Worm (Caenorhabditis elegans) whole organism, L2 larva: ENCODE data around the gene Y4C6B.7.
A peak's percentile ranks its signal among the peaks of the same experiment; 100 is the strongest.

ENCODE experiments used
- C34F6.9 ChIP-seq: fragments of 150-350 bp; optimal IDR thresholded peaks from 2 replicates; lab custom pipeline; 2014; ENCODE audit warnings: missing biosample characterization, missing genetic modification characterization
- F13H6.1 ChIP-seq: sonication (generic microtip); optimal IDR thresholded peaks from 2 replicates; lab custom pipeline; 2016; ENCODE audit warnings: missing genetic modification characterization, missing compliant biosample characterization
- R02D3.7 ChIP-seq: fragments of 150-350 bp; optimal IDR thresholded peaks from 2 replicates; lab custom pipeline; 2014; ENCODE audit warnings: missing biosample characterization, missing genetic modification characterization
- Y55F3AM.14 ChIP-seq: fragments of 200-800 bp; sonication (Bioruptor generic); optimal IDR thresholded peaks from 2 replicates; lab custom pipeline; 2018; ENCODE audit warnings: mild to moderate bottlenecking, missing genetic modification characterization, missing compliant biosample characterization
- ZK546.5 ChIP-seq: sonication (generic microtip); optimal IDR thresholded peaks from 2 replicates; lab custom pipeline; 2017; ENCODE audit warnings: missing biosample characterization, missing genetic modification characterization
- alr-1 ChIP-seq: fragments of 150-350 bp; optimal IDR thresholded peaks from 2 replicates; lab custom pipeline; 2014; ENCODE audit warnings: missing biosample characterization, missing genetic modification characterization
- aly-2 ChIP-seq: fragments of 150-350 bp; optimal IDR thresholded peaks from 2 replicates; lab custom pipeline; 2014; ENCODE audit warnings: missing biosample characterization, missing genetic modification characterization
- ama-1 ChIP-seq: fragments of 150-350 bp; optimal IDR thresholded peaks from 2 replicates; lab custom pipeline; 2018; ENCODE audit warnings: inconsistent platforms
- blmp-1 ChIP-seq: sonication (generic microtip); optimal IDR thresholded peaks from 2 replicates; lab custom pipeline; 2017; ENCODE audit warnings: missing genetic modification characterization, mild to moderate bottlenecking, missing compliant biosample characterization, antibody characterized with exemption, moderate library complexity; ENCODE audit not compliant: insufficient read depth
- ceh-16 ChIP-seq: fragments of 150-350 bp; optimal IDR thresholded peaks from 2 replicates; lab custom pipeline; 2014; ENCODE audit warnings: missing biosample characterization, missing genetic modification characterization
- ceh-82 ChIP-seq: fragments of 150-350 bp; optimal IDR thresholded peaks from 2 replicates; lab custom pipeline; 2014; ENCODE audit warnings: missing biosample characterization, missing genetic modification characterization
- crh-2 ChIP-seq: sonication (generic microtip); optimal IDR thresholded peaks from 2 replicates; lab custom pipeline; 2017; ENCODE audit warnings: missing biosample characterization, missing genetic modification characterization
- dmd-4 ChIP-seq: sonication (generic microtip); optimal IDR thresholded peaks from 2 replicates; lab custom pipeline; 2017; ENCODE audit warnings: missing biosample characterization, missing genetic modification characterization
- egl-27 ChIP-seq: sonication (generic microtip); optimal IDR thresholded peaks from 3 replicates; lab custom pipeline; 2017; ENCODE audit warnings: missing biosample characterization, missing genetic modification reagents, missing genetic modification characterization
- elt-1 ChIP-seq: fragments of 150-350 bp; optimal IDR thresholded peaks from 2 replicates; lab custom pipeline; 2014; ENCODE audit warnings: missing biosample characterization, missing genetic modification characterization
- elt-3 ChIP-seq: sonication (generic microtip); optimal IDR thresholded peaks from 2 replicates; lab custom pipeline; 2017; ENCODE audit warnings: missing biosample characterization, missing genetic modification characterization
- fos-1 ChIP-seq: fragments of 150-350 bp; optimal IDR thresholded peaks from 2 replicates; lab custom pipeline; 2014; ENCODE audit warnings: missing biosample characterization, missing genetic modification characterization
- gmeb-1 ChIP-seq: fragments of 150-350 bp; optimal IDR thresholded peaks from 2 replicates; lab custom pipeline; 2014; ENCODE audit warnings: missing biosample characterization, missing genetic modification characterization
- lin-11 ChIP-seq: fragments of 150-350 bp; sonication (generic microtip); optimal IDR thresholded peaks from 2 replicates; lab custom pipeline; 2014; ENCODE audit warnings: missing biosample characterization, missing genetic modification characterization, inconsistent platforms, mixed read lengths
- lin-13 ChIP-seq: fragments of 150-350 bp; optimal IDR thresholded peaks from 2 replicates; lab custom pipeline; 2014; ENCODE audit warnings: missing biosample characterization, missing genetic modification reagents, missing genetic modification characterization
- lin-39 ChIP-seq: fragments of 150-350 bp; optimal IDR thresholded peaks from 2 replicates; lab custom pipeline; 2014; ENCODE audit warnings: missing biosample characterization, missing genetic modification reagents, missing genetic modification characterization
- lsy-2 ChIP-seq, 2 experiments: fragments of 150-350 bp in 1 of 2; sonication (generic microtip) in 1 of 2; optimal IDR thresholded peaks; 2 replicates each; lab custom pipeline; 2014 to 2017; ENCODE audit warnings: missing biosample characterization in 2 of 2, missing genetic modification characterization in 2 of 2
- mab-5 ChIP-seq: fragments of 150-350 bp; optimal IDR thresholded peaks from 2 replicates; lab custom pipeline; 2014; ENCODE audit warnings: missing biosample characterization, missing genetic modification characterization
- mbf-1 ChIP-seq: sonication (generic microtip); optimal IDR thresholded peaks from 2 replicates; lab custom pipeline; 2017; ENCODE audit warnings: missing biosample characterization, missing genetic modification characterization
- mdl-1 ChIP-seq, 2 experiments: fragments of 150-350 bp in 1 of 2; sonication (generic microtip) in 1 of 2; optimal IDR thresholded peaks; 2 replicates each; lab custom pipeline; 2017; ENCODE audit warnings: missing biosample characterization in 2 of 2, missing genetic modification characterization in 2 of 2
- nhr-10 ChIP-seq: sonication (generic microtip); optimal IDR thresholded peaks from 2 replicates; lab custom pipeline; 2017; ENCODE audit warnings: missing biosample characterization, missing genetic modification characterization
- nhr-11 ChIP-seq: fragments of 150-350 bp; optimal IDR thresholded peaks from 2 replicates; lab custom pipeline; 2014; ENCODE audit warnings: missing biosample characterization, missing genetic modification characterization
- nhr-12 ChIP-seq: fragments of 150-350 bp; optimal IDR thresholded peaks from 2 replicates; lab custom pipeline; 2014; ENCODE audit warnings: missing biosample characterization, missing genetic modification characterization
- nhr-129 ChIP-seq: fragments of 150-350 bp; optimal IDR thresholded peaks from 2 replicates; lab custom pipeline; 2014; ENCODE audit warnings: missing biosample characterization, missing genetic modification characterization
- nhr-21 ChIP-seq: fragments of 150-350 bp; optimal IDR thresholded peaks from 2 replicates; lab custom pipeline; 2014; ENCODE audit warnings: missing biosample characterization, missing genetic modification characterization
- nhr-23 ChIP-seq: fragments of 150-350 bp; optimal IDR thresholded peaks from 2 replicates; lab custom pipeline; 2014; ENCODE audit warnings: missing biosample characterization, missing genetic modification reagents, missing genetic modification characterization
- nhr-237 ChIP-seq: fragments of 150-350 bp; optimal IDR thresholded peaks from 2 replicates; lab custom pipeline; 2014; ENCODE audit warnings: missing biosample characterization, missing genetic modification characterization
- nhr-25 ChIP-seq: fragments of 150-350 bp; sonication (generic microtip); optimal IDR thresholded peaks from 3 replicates; lab custom pipeline; 2014; ENCODE audit warnings: missing biosample characterization, missing genetic modification characterization
- nhr-6 ChIP-seq: fragments of 150-350 bp; optimal IDR thresholded peaks from 2 replicates; lab custom pipeline; 2014; ENCODE audit warnings: missing biosample characterization, missing genetic modification characterization
- nhr-77 ChIP-seq: fragments of 150-350 bp; optimal IDR thresholded peaks from 2 replicates; lab custom pipeline; 2014; ENCODE audit warnings: missing biosample characterization, missing genetic modification characterization
- peb-1 ChIP-seq: fragments of 150-350 bp; optimal IDR thresholded peaks from 2 replicates; lab custom pipeline; 2014; ENCODE audit warnings: missing biosample characterization, missing genetic modification characterization
- sem-4 ChIP-seq: fragments of 150-350 bp; optimal IDR thresholded peaks from 2 replicates; lab custom pipeline; 2014; ENCODE audit warnings: missing biosample characterization, missing genetic modification reagents, missing genetic modification characterization
- skn-1 ChIP-seq: sonication (generic microtip); optimal IDR thresholded peaks from 2 replicates; lab custom pipeline; 2017; ENCODE audit warnings: missing biosample characterization, missing genetic modification characterization
- sma-3 ChIP-seq: sonication (generic microtip); optimal IDR thresholded peaks from 2 replicates; lab custom pipeline; 2016; ENCODE audit warnings: missing genetic modification reagents, missing genetic modification characterization, missing compliant biosample characterization
- sma-9 ChIP-seq, 2 experiments: fragments of 150-350 bp in 1 of 2; sonication (generic microtip) in 1 of 2; optimal IDR thresholded peaks; 2 replicates each; lab custom pipeline; 2014 to 2016; ENCODE audit warnings: missing genetic modification characterization in 2 of 2, mild to moderate bottlenecking in 1 of 2, missing biosample characterization in 1 of 2, missing compliant biosample characterization in 1 of 2, missing genetic modification reagents in 1 of 2, moderate library complexity in 1 of 2
- snpc-4 ChIP-seq: fragments of 150-350 bp; optimal IDR thresholded peaks from 2 replicates; lab custom pipeline; 2014; ENCODE audit warnings: missing biosample characterization, missing genetic modification characterization
- unc-39 ChIP-seq: fragments of 150-350 bp; optimal IDR thresholded peaks from 2 replicates; lab custom pipeline; 2014; ENCODE audit warnings: missing biosample characterization, missing genetic modification characterization
- unc-55 ChIP-seq: fragments of 150-350 bp; sonication (generic microtip); optimal IDR thresholded peaks from 3 replicates; lab custom pipeline; 2014; ENCODE audit warnings: missing biosample characterization, missing genetic modification reagents, missing genetic modification characterization
- unc-62 ChIP-seq: fragments of 150-350 bp; optimal IDR thresholded peaks from 2 replicates; lab custom pipeline; 2014; ENCODE audit warnings: missing biosample characterization, missing genetic modification reagents, missing genetic modification characterization
- zag-1 ChIP-seq: fragments of 150-350 bp; optimal IDR thresholded peaks from 2 replicates; lab custom pipeline; 2014; ENCODE audit warnings: missing biosample characterization, missing genetic modification characterization
- ztf-1 ChIP-seq: fragments of 200-800 bp; sonication (Bioruptor generic); conservative IDR thresholded peaks from 2 replicates; pipeline ENCODE4 v1.3.6; 2022; ENCODE audit warnings: missing genetic modification characterization, missing compliant biosample characterization
- ztf-11 ChIP-seq: sonication (generic microtip); optimal IDR thresholded peaks from 2 replicates; lab custom pipeline; 2017; ENCODE audit warnings: missing biosample characterization, missing genetic modification characterization
- ztf-4 ChIP-seq: fragments of 150-350 bp; optimal IDR thresholded peaks from 2 replicates; lab custom pipeline; 2014; ENCODE audit warnings: missing biosample characterization, missing genetic modification characterization

The Y4C6B.7 gene

ce11 chrIV:5367899-5368298, 14.6 kb upstream of the Y4C6B.7 start:
- no peak for TF ChIP-seq ceh-82
- no peak for TF ChIP-seq nhr-23 (tag; lab: Kevin White, UChicago)
- TF ChIP-seq nhr-10 (tag; lab: Kevin White, UChicago) = no peak
- TF ChIP-seq unc-62 = no peak
- TF ChIP-seq lin-11 = no peak
- TF ChIP-seq F13H6.1 (tag; lab: Kevin White, UChicago) = no peak
- TF ChIP-seq lin-39 (tag; lab: Kevin White, UChicago) = no peak
- no peak for TF ChIP-seq nhr-11 (tag; lab: Kevin White, UChicago)

DNA sequence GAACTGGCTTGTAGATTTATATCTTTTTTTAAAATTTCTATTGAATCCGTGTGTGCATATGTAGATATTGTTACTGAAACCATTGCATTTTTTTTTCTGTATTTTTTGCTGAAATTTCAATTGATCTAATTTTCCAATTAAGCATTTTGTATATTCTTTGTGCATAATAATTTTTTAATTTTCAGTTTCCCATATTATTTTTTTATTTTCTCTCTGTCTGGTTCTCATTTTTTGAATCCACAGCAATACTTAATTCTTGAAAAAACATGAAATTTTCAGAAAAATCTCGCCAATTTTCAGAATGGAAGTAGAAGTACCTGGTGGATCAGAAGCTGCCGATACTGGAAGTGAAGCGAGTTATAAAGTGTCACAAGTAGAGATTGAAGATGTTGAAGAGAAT, 13.3 kb upstream of the Y4C6B.7 start, which contains the start of gene sand-1:
TSS of gene sand-1 (plus strand) at position 301 of the 400 bp plus-strand sequence.
- TF ChIP-seq unc-55 (GFP tag; lab: Kevin White, UChicago) (no peak), ZK546.5 (no peak), unc-39 (no peak), nhr-11 (tag; lab: Kevin White, UChicago) (no peak), nhr-6 (tag; lab: Kevin White, UChicago) (no peak), elt-1 (tag; lab: Kevin White, UChicago) (no peak), elt-3 (tag; lab: Kevin White, UChicago) (no peak), sem-4 (no peak), nhr-237 (tag; lab: Kevin White, UChicago) (no peak)

- TF ChIP-seq lsy-2 (tag; optimal IDR thresholded peaks at IDR 0.05; lab: Kevin White, UChicago) (peak; percentile 70 to 91), unc-55 (GFP tag; lab: Kevin White, UChicago) (peak; percentile 75), lin-13 (GFP tag; lab: Kevin White, UChicago) (peak; percentile 59), nhr-23 (tag; lab: Kevin White, UChicago) (no peak), blmp-1 (tag; lab: Kevin White, UChicago) (no peak), ama-1 (lab: Kevin White, UChicago) (no peak), snpc-4 (tag; lab: Kevin White, UChicago) (no peak), aly-2 (no peak), gmeb-1 (tag; lab: Kevin White, UChicago) (peak; percentile 80), ztf-1 (GFP tag; lab: Robert Waterston, UW) (no peak), ztf-4 (tag; lab: Kevin White, UChicago) (no peak), C34F6.9 (peak; percentile 86), nhr-10 (tag; lab: Kevin White, UChicago) (no peak), fos-1 (tag; lab: Kevin White, UChicago) (peak; percentile 54), lin-39 (tag; lab: Kevin White, UChicago) (no peak), unc-39 (no peak), ceh-16 (tag; lab: Kevin White, UChicago) (no peak), elt-1 (tag; lab: Kevin White, UChicago) (no peak), alr-1 (tag; lab: Kevin White, UChicago) (no peak), mbf-1 (tag; lab: Kevin White, UChicago) (no peak), ceh-82 (no peak), mab-5 (tag; lab: Kevin White, UChicago) (peak; percentile 47), F13H6.1 (tag; lab: Kevin White, UChicago) (peak; percentile 69), sma-9 (GFP tag; optimal IDR thresholded peaks at IDR 0.05; lab: Kevin White, UChicago) (peak; percentile 83), sma-9 (tag; optimal IDR thresholded peaks at IDR 0.05; lab: Kevin White, UChicago) (no peak), ZK546.5 (no peak), lin-11 (peak; percentile 14), sma-3 (GFP tag; lab: Kevin White, UChicago) (peak; percentile 64), elt-3 (tag; lab: Kevin White, UChicago) (no peak), sem-4 (peak; percentile 37), crh-2 (tag; lab: Kevin White, UChicago) (peak; percentile 72), nhr-21 (tag; lab: Kevin White, UChicago) (peak; percentile 55), nhr-25 (tag; lab: Kevin White, UChicago) (peak; percentile 87), nhr-237 (tag; lab: Kevin White, UChicago) (no peak), nhr-129 (peak; percentile 76), ztf-11 (tag; lab: Kevin White, UChicago) (no peak), egl-27 (peak; percentile 24), unc-62 (no peak), Y55F3AM.14 (GFP tag; lab: Kevin White, UChicago) (no peak), nhr-77 (tag; lab: Kevin White, UChicago) (no peak), dmd-4 (tag; lab: Kevin White, UChicago) (no peak), zag-1 (tag; lab: Kevin White, UChicago) (no peak), nhr-11 (tag; lab: Kevin White, UChicago) (no peak), R02D3.7 (peak; percentile 13), mdl-1 (tag; optimal IDR thresholded peaks at IDR 0.05; lab: Kevin White, UChicago) (peak in 1 of 2 experiments; percentile 29), skn-1 (tag; lab: Kevin White, UChicago) (no peak), nhr-12 (tag; lab: Kevin White, UChicago) (no peak), peb-1 (no peak), nhr-6 (tag; lab: Kevin White, UChicago) (peak; percentile 66)
These were observed 10.9 kb upstream of the Y4C6B.7 start, which contains the start of the genes hda-6 and F41H10.4 for ce11 chrIV:5364135-5364609. Gene hda-6, minus strand, starts transcription at chrIV:5364306. Gene F41H10.4, plus strand, starts transcription at chrIV:5364559.
